Fruit fly (Drosophila melanogaster) whole organism, embryonic: ENCODE results near the gene RpL37A.

Source experiments
- Abd-B ChIP-seq: fragments of 200-800 bp; sonication (Bioruptor generic); optimal IDR thresholded peaks from 2 replicates; lab custom pipeline; 2018; ENCODE audit warnings: missing biosample characterization, mild to moderate bottlenecking, missing genetic modification characterization, moderate library complexity
- Atf6 ChIP-seq: fragments of 200-800 bp; sonication (Bioruptor generic); IDR thresholded peaks from 2 replicates; pipeline ENCODE4 v1.3.6; 2022; ENCODE audit warnings: missing biosample characterization, missing genetic modification characterization
- Awh ChIP-seq: fragments of 200-800 bp; sonication (Bioruptor generic); IDR thresholded peaks from 2 replicates; pipeline ENCODE4, ENCODE4 v1.3.6; 2022; ENCODE audit warnings: missing biosample characterization, missing genetic modification characterization
- Bgb ChIP-seq: fragments of 200-800 bp; sonication (Bioruptor generic); IDR thresholded peaks from 2 replicates; pipeline ENCODE4 v1.3.6; 2022; ENCODE audit warnings: missing biosample characterization, missing genetic modification characterization; ENCODE audit not compliant: partially characterized antibody
- CG10274 ChIP-seq: fragments of 200-800 bp; sonication (Bioruptor generic); optimal IDR thresholded peaks from 3 replicates; lab custom pipeline; 2017; ENCODE audit warnings: missing biosample characterization, mild to moderate bottlenecking, missing genetic modification characterization
- CG10366 ChIP-seq: fragments of 200-800 bp; sonication (Bioruptor generic); IDR thresholded peaks from 2 replicates; pipeline ENCODE4 v1.3.6; 2022; ENCODE audit warnings: missing biosample characterization, missing genetic modification characterization
- CG11398 ChIP-seq: fragments of 200-800 bp; sonication (Bioruptor generic); optimal IDR thresholded peaks from 2 replicates; lab custom pipeline; 2016; ENCODE audit warnings: missing biosample characterization, missing genetic modification characterization
- CG11723 ChIP-seq: fragments of 200-800 bp; sonication (Bioruptor generic); optimal IDR thresholded peaks from 2 replicates; lab custom pipeline; 2017; ENCODE audit warnings: missing biosample characterization, mild to moderate bottlenecking, missing genetic modification characterization
- CG12071 ChIP-seq: fragments of 200-800 bp; sonication (Bioruptor generic); optimal IDR thresholded peaks from 3 replicates; lab custom pipeline; 2018; ENCODE audit warnings: missing biosample characterization, mild to moderate bottlenecking, missing genetic modification characterization
- CG12769 ChIP-seq: fragments of 200-800 bp; sonication (Bioruptor generic); optimal IDR thresholded peaks from 2 replicates; lab custom pipeline; 2019; ENCODE audit warnings: missing biosample characterization, mild to moderate bottlenecking, missing genetic modification characterization, moderate library complexity
- CG13123 ChIP-seq: fragments of 200-800 bp; sonication (Bioruptor generic); optimal IDR thresholded peaks from 2 replicates; lab custom pipeline; 2016; ENCODE audit warnings: missing biosample characterization, missing genetic modification characterization
- CG13296 ChIP-seq: fragments of 200-800 bp; sonication (Bioruptor generic); optimal IDR thresholded peaks from 3 replicates; lab custom pipeline; 2018; ENCODE audit warnings: missing biosample characterization, mild to moderate bottlenecking, missing genetic modification characterization
- CG15073 ChIP-seq: fragments of 200-800 bp; sonication (Bioruptor generic); optimal IDR thresholded peaks from 2 replicates; lab custom pipeline; 2016; ENCODE audit warnings: missing biosample characterization, missing genetic modification characterization
- CG1603 ChIP-seq: fragments of 200-800 bp; sonication (Bioruptor generic); optimal IDR thresholded peaks from 2 replicates; lab custom pipeline; 2019; ENCODE audit warnings: missing biosample characterization, mild to moderate bottlenecking, missing genetic modification characterization, moderate library complexity
- CG17359 ChIP-seq: fragments of 200-800 bp; sonication (Bioruptor generic); optimal IDR thresholded peaks from 3 replicates; lab custom pipeline; 2018; ENCODE audit warnings: missing biosample characterization, mild to moderate bottlenecking, missing genetic modification characterization, moderate library complexity
- CG17361 ChIP-seq: fragments of 200-800 bp; sonication (Bioruptor generic); IDR thresholded peaks from 3 replicates; pipeline ENCODE4 v1.3.6; 2022; ENCODE audit warnings: missing biosample characterization, missing genetic modification characterization
- CG3281 ChIP-seq: fragments of 200-800 bp; sonication (Bioruptor generic); optimal IDR thresholded peaks from 3 replicates; lab custom pipeline; 2017; ENCODE audit warnings: missing biosample characterization, mild to moderate bottlenecking, missing genetic modification characterization
- CG3995 ChIP-seq: fragments of 200-800 bp; sonication (Bioruptor generic); optimal IDR thresholded peaks from 3 replicates; lab custom pipeline; 2016; ENCODE audit warnings: missing biosample characterization, missing genetic modification characterization
- CG6813 ChIP-seq: fragments of 200-800 bp; sonication (Bioruptor generic); optimal IDR thresholded peaks from 2 replicates; lab custom pipeline; 2017; ENCODE audit warnings: missing biosample characterization, missing genetic modification characterization, mild to moderate bottlenecking, moderate library complexity, missing genetic modification reagents
- CG8281 ChIP-seq: fragments of 200-800 bp; sonication (Bioruptor generic); optimal IDR thresholded peaks from 2 replicates; lab custom pipeline; 2018; ENCODE audit warnings: missing biosample characterization, mild to moderate bottlenecking, missing genetic modification characterization, moderate library complexity
- CG9876 ChIP-seq: fragments of 200-800 bp; sonication (Bioruptor generic); optimal IDR thresholded peaks from 2 replicates; lab custom pipeline; 2016; ENCODE audit warnings: missing biosample characterization, missing genetic modification characterization
- Dad ChIP-seq: fragments of 200-800 bp; sonication (Bioruptor generic); optimal IDR thresholded peaks from 3 replicates; lab custom pipeline; 2016; ENCODE audit warnings: missing biosample characterization, missing genetic modification characterization
- Dip2 ChIP-seq: fragments of 200-800 bp; sonication (Bioruptor generic); IDR thresholded peaks from 2 replicates; pipeline ENCODE4 v1.3.6; 2022; ENCODE audit warnings: missing biosample characterization, missing genetic modification characterization
- H15 ChIP-seq: fragments of 200-800 bp; sonication (Bioruptor generic); IDR thresholded peaks from 3 replicates; pipeline ENCODE4 v1.3.6; 2022; ENCODE audit warnings: missing biosample characterization, missing genetic modification characterization
- Hr3 ChIP-seq: fragments of 200-800 bp; sonication (Bioruptor generic); optimal IDR thresholded peaks from 3 replicates; lab custom pipeline; 2016; ENCODE audit warnings: missing biosample characterization, missing genetic modification characterization
- Kr ChIP-seq: fragments of 200-800 bp; sonication (Bioruptor generic); optimal IDR thresholded peaks from 2 replicates; lab custom pipeline; 2017; ENCODE audit warnings: missing biosample characterization, mild to moderate bottlenecking, missing genetic modification characterization
- NC2β ChIP-seq: fragments of 200-800 bp; sonication (Bioruptor generic); optimal IDR thresholded peaks from 2 replicates; lab custom pipeline; 2016; ENCODE audit warnings: missing biosample characterization, missing genetic modification characterization
- Nf-YA ChIP-seq: fragments of 200-800 bp; sonication (Bioruptor generic); IDR thresholded peaks from 2 replicates; pipeline ENCODE4 v1.3.6; 2022; ENCODE audit warnings: missing biosample characterization, missing genetic modification characterization
- PHDP ChIP-seq: fragments of 200-800 bp; sonication (Bioruptor generic); optimal IDR thresholded peaks from 3 replicates; lab custom pipeline; 2018; ENCODE audit warnings: missing biosample characterization, mild to moderate bottlenecking, missing genetic modification characterization, moderate library complexity
- Pdp1 ChIP-seq, 2 experiments: fragments of 200-800 bp; sonication (Bioruptor generic); optimal IDR thresholded peaks; 3 replicates each; lab custom pipeline; 2016; ENCODE audit warnings: missing biosample characterization in 2 of 2, missing genetic modification characterization in 2 of 2, mild to moderate bottlenecking in 1 of 2, moderate library complexity in 1 of 2
- Rx ChIP-seq: fragments of 200-800 bp; sonication (Bioruptor generic); IDR thresholded peaks from 2 replicates; pipeline ENCODE4 v1.3.6; 2022; ENCODE audit warnings: missing biosample characterization, missing genetic modification characterization
- Spps ChIP-seq: fragments of 200-800 bp; sonication (Bioruptor generic); optimal IDR thresholded peaks from 2 replicates; lab custom pipeline; 2018; ENCODE audit warnings: missing biosample characterization, mild to moderate bottlenecking, missing genetic modification characterization
- YL-1 ChIP-seq: fragments of 200-800 bp; sonication (Bioruptor generic); optimal IDR thresholded peaks from 3 replicates; lab custom pipeline; 2017; ENCODE audit warnings: missing biosample characterization, mild to moderate bottlenecking, missing genetic modification characterization
- ac ChIP-seq: fragments of 200-800 bp; sonication (Bioruptor generic); optimal IDR thresholded peaks from 3 replicates; lab custom pipeline; 2017; ENCODE audit warnings: missing biosample characterization, mild to moderate bottlenecking, missing genetic modification characterization
- bsh ChIP-seq, 2 experiments: fragments of 200-800 bp; sonication (Bioruptor generic); optimal IDR thresholded peaks; 2 replicates each; lab custom pipeline; 2017 to 2018; ENCODE audit warnings: mild to moderate bottlenecking in 2 of 2, missing biosample characterization in 2 of 2, missing genetic modification characterization in 2 of 2, moderate library complexity in 1 of 2
- caup ChIP-seq: fragments of 200-800 bp; sonication (Bioruptor generic); optimal IDR thresholded peaks from 3 replicates; lab custom pipeline; 2017; ENCODE audit warnings: missing biosample characterization, mild to moderate bottlenecking, missing genetic modification characterization, moderate library complexity; ENCODE audit not compliant: severe bottlenecking
- crc ChIP-seq: fragments of 200-800 bp; sonication (Bioruptor generic); optimal IDR thresholded peaks from 2 replicates; lab custom pipeline; 2016; ENCODE audit warnings: missing biosample characterization, missing genetic modification characterization
- danr ChIP-seq: fragments of 200-800 bp; sonication (Bioruptor generic); IDR thresholded peaks from 2 replicates; pipeline ENCODE4 v1.3.6; 2022; ENCODE audit warnings: missing biosample characterization, missing genetic modification characterization
- fu2 ChIP-seq: fragments of 200-800 bp; sonication (Bioruptor generic); optimal IDR thresholded peaks from 2 replicates; lab custom pipeline; 2016; ENCODE audit warnings: missing biosample characterization, missing genetic modification characterization
- gcm2 ChIP-seq: fragments of 200-800 bp; sonication (Bioruptor generic); optimal IDR thresholded peaks from 2 replicates; lab custom pipeline; 2016; ENCODE audit warnings: missing biosample characterization, missing genetic modification characterization
- grn ChIP-seq: fragments of 200-800 bp; sonication (Bioruptor generic); optimal IDR thresholded peaks from 3 replicates; lab custom pipeline; 2017; ENCODE audit warnings: missing biosample characterization, missing genetic modification characterization
- ind ChIP-seq: fragments of 200-800 bp; sonication (Bioruptor generic); optimal IDR thresholded peaks from 3 replicates; lab custom pipeline; 2016; ENCODE audit warnings: missing biosample characterization, missing genetic modification characterization
- ken ChIP-seq: fragments of 200-800 bp; sonication (Bioruptor generic); IDR thresholded peaks from 3 replicates; pipeline ENCODE4 v1.3.6; 2022; ENCODE audit warnings: missing biosample characterization, missing genetic modification characterization
- pho ChIP-seq: fragments of 200-800 bp; sonication (Bioruptor generic); optimal IDR thresholded peaks from 2 replicates; lab custom pipeline; 2016; ENCODE audit warnings: missing biosample characterization, missing genetic modification characterization
- phol ChIP-seq: fragments of 200-800 bp; sonication (Bioruptor generic); optimal IDR thresholded peaks from 3 replicates; lab custom pipeline; 2018; ENCODE audit warnings: missing biosample characterization, mild to moderate bottlenecking, missing genetic modification characterization, moderate library complexity
- rib ChIP-seq: fragments of 200-800 bp; sonication (Bioruptor generic); IDR thresholded peaks from 2 replicates; pipeline ENCODE4 v1.3.6; 2022; ENCODE audit warnings: missing biosample characterization, missing genetic modification characterization
- sens ChIP-seq: fragments of 200-800 bp; sonication (Bioruptor generic); peaks from one replicate; lab custom pipeline; 2016; ENCODE audit warnings: missing biosample characterization, missing genetic modification characterization
- sna ChIP-seq: fragments of 200-800 bp; sonication (Bioruptor generic); IDR thresholded peaks from 2 replicates; pipeline ENCODE4 v1.3.6; 2022; ENCODE audit warnings: missing biosample characterization, missing genetic modification characterization; ENCODE audit not compliant: partially characterized antibody
- stc ChIP-seq: fragments of 200-800 bp; sonication (Bioruptor generic); IDR thresholded peaks from 2 replicates; pipeline ENCODE4 v1.3.6; 2022; ENCODE audit warnings: missing biosample characterization, missing genetic modification characterization
- unpg ChIP-seq: fragments of 200-800 bp; sonication (Bioruptor generic); optimal IDR thresholded peaks from 3 replicates; lab custom pipeline; 2018; ENCODE audit warnings: missing biosample characterization, mild to moderate bottlenecking, missing genetic modification characterization, moderate library complexity
- yki ChIP-seq: fragments of >200 bp; optimal IDR thresholded peaks from 3 replicates; lab custom pipeline; 2018
- zen ChIP-seq: fragments of 200-800 bp; sonication (Bioruptor generic); optimal IDR thresholded peaks from 3 replicates; lab custom pipeline; 2018; ENCODE audit warnings: missing biosample characterization, mild to moderate bottlenecking, missing genetic modification characterization, moderate library complexity

RpL37A gene

DNA sequence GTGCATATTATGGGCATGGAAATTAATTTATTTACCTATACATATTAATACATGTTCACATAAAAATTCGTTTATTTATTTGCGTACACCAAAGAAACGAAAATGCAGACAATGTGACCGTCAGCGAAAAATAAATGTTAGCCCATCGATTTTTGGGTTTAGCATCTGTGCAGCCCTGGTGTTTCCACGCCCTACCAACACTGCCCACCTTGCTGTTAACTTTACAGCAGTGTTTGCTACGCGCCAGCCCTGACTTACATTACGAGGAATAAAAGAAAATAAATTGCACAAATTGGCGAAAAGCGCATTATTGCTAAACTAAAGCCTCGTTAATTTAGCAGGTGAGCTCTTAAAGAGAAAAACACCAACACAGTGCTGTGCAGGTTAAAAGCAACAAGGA, 27.7 kb upstream of the RpL37A start, which contains the start of the genes CG33995, CG44000 and CG44001 (continued):
- TF ChIP-seq CG9876 (peak; percentile 60), sna (GFP tag; lab: Robert Waterston, UW) (0 out of 2 replicates have a peak, but pooled peaks have one; percentile 4), Pdp1 (GFP tag; optimal IDR thresholded peaks at IDR 0.05; lab: Kevin White, UChicago) (peak; percentile 23 to 76), YL-1 (GFP tag; lab: Kevin White, UChicago) (peak; percentile 96), bsh (GFP tag; optimal IDR thresholded peaks at IDR 0.05; lab: Kevin White, UChicago) (no peak), crc (GFP tag; lab: Kevin White, UChicago) (no peak), Dip2 (GFP tag; lab: Robert Waterston, UW) (no peak), ac (GFP tag; lab: Kevin White, UChicago) (no peak), Nf-YA (GFP tag; lab: Robert Waterston, UW) (no peak), CG3281 (GFP tag; lab: Kevin White, UChicago) (peak; percentile 69), CG13296 (no peak), Hr3 (GFP tag; lab: Kevin White, UChicago) (peak; percentile 46), CG6813 (no peak), rib (GFP tag; lab: Robert Waterston, UW) (peak; percentile 77), H15 (GFP tag; lab: Robert Waterston, UW) (no peak; the same call in 2 of the 3 replicates), phol (tag; lab: Kevin White, UChicago) (peak; percentile 66), CG12769 (tag; lab: Kevin White, UChicago) (peak; percentile 61), sens (GFP tag; lab: Kevin White, UChicago) (peak; percentile 93), caup (GFP tag; lab: Kevin White, UChicago) (peak; percentile 40), yki (lab: Kevin White, UChicago) (no peak), CG1603 (tag; lab: Kevin White, UChicago) (peak; percentile 88), gcm2 (GFP tag; lab: Kevin White, UChicago) (peak; percentile 38), CG3995 (GFP tag; lab: Kevin White, UChicago) (peak; percentile 29), CG12071 (GFP tag; lab: Kevin White, UChicago) (no peak), Bgb (peak; percentile 46), pho (GFP tag; lab: Kevin White, UChicago) (peak; percentile 58), Kr (GFP tag; lab: Kevin White, UChicago) (no peak), CG11398 (no peak), CG10274 (no peak), ken (GFP tag; lab: Robert Waterston, UW) (peak; percentile 76), Dad (no peak), Abd-B (peak; percentile 16), ind (GFP tag; lab: Kevin White, UChicago) (peak; percentile 51), Spps (tag; lab: Kevin White, UChicago) (no peak), Awh (GFP tag; lab: Robert Waterston, UW) (no peak), zen (peak; percentile 46), CG15073 (GFP tag; lab: Kevin White, UChicago) (no peak), fu2 (peak; percentile 43), stc (GFP tag; lab: Robert Waterston, UW) (no peak), Atf6 (GFP tag; lab: Robert Waterston, UW) (no peak), danr (no peak), CG17359 (no peak), Rx (GFP tag; lab: Robert Waterston, UW) (0 out of 2 replicates have a peak, but pooled peaks have one; percentile 4), CG8281 (tag; lab: Kevin White, UChicago) (no peak), PHDP (peak; percentile 18), grn (GFP tag; lab: Kevin White, UChicago) (no peak), unpg (peak; percentile 46), NC2β (GFP tag; lab: Kevin White, UChicago) (peak; percentile 76), CG13123 (GFP tag; lab: Kevin White, UChicago) (no peak), CG10366 (GFP tag; lab: Robert Waterston, UW) (peak; percentile 32), CG11723 (GFP tag; lab: Kevin White, UChicago) (no peak), CG17361 (GFP tag; lab: Robert Waterston, UW) (0 out of 3 replicates have a peak, but pooled peaks have one; percentile 16)
